Worm (Caenorhabditis elegans): ENCODE data around the gene Y43F8B.28.
A peak's percentile ranks its signal among the peaks of the same experiment; 100 is the strongest.

Y43F8B.28 gene

DNA sequence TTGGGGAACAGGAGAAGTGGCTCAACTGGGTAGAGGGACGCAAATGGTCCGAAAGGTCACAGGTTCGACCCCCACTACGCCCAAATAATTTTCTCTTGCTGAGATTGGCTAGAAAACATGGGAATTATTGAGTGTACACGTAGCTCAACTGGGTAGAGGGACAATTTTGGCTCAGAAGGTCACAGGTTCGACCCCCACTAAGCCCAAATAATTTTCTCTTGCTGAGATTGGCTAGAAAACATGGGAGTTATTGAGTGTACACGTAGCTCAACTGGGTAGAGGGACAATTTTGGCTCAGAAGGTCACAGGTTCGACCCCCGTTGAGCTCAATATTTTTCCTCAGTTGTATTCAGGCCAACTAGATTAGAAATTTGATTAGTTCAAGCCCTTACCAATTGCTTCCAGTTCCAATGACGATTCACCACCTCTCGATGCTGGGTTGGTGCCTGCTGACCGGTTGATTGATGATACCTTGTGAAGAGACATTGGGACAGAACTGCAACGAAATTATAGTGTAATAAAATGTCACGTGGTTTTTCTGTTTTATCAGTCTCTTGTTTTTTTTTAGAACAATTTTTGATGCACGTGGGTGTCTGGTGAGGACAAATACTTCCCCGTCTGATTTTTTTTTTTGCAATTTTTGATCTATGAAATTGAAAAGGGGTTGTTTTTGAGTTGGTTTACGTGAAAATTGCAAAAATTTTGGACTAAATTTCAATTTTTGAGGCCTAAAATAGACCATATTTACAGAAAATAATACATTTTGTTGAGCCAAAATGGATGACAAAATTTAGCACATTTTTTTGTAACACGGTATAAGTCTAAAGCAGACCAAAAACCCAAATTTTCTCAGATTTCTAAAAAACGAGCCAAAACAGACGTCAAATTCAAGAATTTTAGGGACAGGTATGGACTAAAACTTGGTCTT lies 36.5 kb downstream of the Y43F8B.28 start:
- TF ChIP-seq lsy-2 (tag; optimal IDR thresholded peaks at IDR 0.05) (peak in 1 of 2 experiments; percentile 32), D1046.2 (GFP tag; IDR thresholded peaks at IDR 0.05) (no peak), attf-4 (tag; optimal IDR thresholded peaks at IDR 0.05) (no peak), nhr-6 (tag; optimal IDR thresholded peaks at IDR 0.05) (no peak), daf-8 (GFP tag; IDR thresholded peaks at IDR 0.05) (no peak), saeg-2 (GFP tag; IDR thresholded peaks at IDR 0.05) (peak; percentile 41; the same call in 1 of the 2 replicates), F26F4.8 (GFP tag; conservative IDR thresholded peaks at IDR 0.05) (0 out of 2 replicates have a peak, but pooled peaks have one; percentile 2), F10B5.3 (tag; optimal IDR thresholded peaks at IDR 0.05) (no peak), mdl-1 (tag; optimal IDR thresholded peaks at IDR 0.05) (peak; percentile 46 to 76), ctbp-1 (GFP tag; IDR thresholded peaks at IDR 0.05) (0 out of 2 replicates have a peak, but pooled peaks have one; percentile 45), madf-5 (GFP tag; IDR thresholded peaks at IDR 0.05) (no peak), spr-1 (tag; optimal IDR thresholded peaks at IDR 0.05) (peak; percentile 42), duxl-1 (tag; optimal IDR thresholded peaks at IDR 0.05; ENCODE audit: poor library complexity) (no peak), zag-1 (tag; optimal IDR thresholded peaks at IDR 0.05) (no peak), zfp-3 (GFP tag; conservative IDR thresholded peaks at IDR 0.05) (0 out of 2 replicates have a peak, but pooled peaks have one; percentile 56), madf-9 (GFP tag; conservative IDR thresholded peaks at IDR 0.05) (peak; percentile 55; the same call in 1 of the 2 replicates), Y48G9A.11 (GFP tag; IDR thresholded peaks at IDR 0.05) (0 out of 2 replicates have a peak, but pooled peaks have one; percentile 34), mdt-29 (GFP tag; IDR thresholded peaks at IDR 0.05) (0 out of 2 replicates have a peak, but pooled peaks have one; percentile 35), vab-7 (GFP tag; IDR thresholded peaks at IDR 0.05) (0 out of 2 replicates have a peak, but pooled peaks have one; percentile 4), ceh-32 (tag; optimal IDR thresholded peaks at IDR 0.05; ENCODE audit: poor library complexity) (no peak), ces-1 (GFP tag; optimal IDR thresholded peaks at IDR 0.05) (no peak), lim-7 (GFP tag; IDR thresholded peaks at IDR 0.05) (0 out of 2 replicates have a peak, but pooled peaks have one; percentile 40), nhr-28 (tag; optimal IDR thresholded peaks at IDR 0.05) (peak; percentile 37), mxl-2 (GFP tag; conservative IDR thresholded peaks at IDR 0.05) (no peak), daf-16 (GFP tag; optimal IDR thresholded peaks at IDR 0.05) (no peak), daf-16 (tag; optimal IDR thresholded peaks at IDR 0.05) (peak; percentile 23), dpl-1 (GFP tag; optimal IDR thresholded peaks at IDR 0.05) (no peak), unc-130 (GFP tag; optimal IDR thresholded peaks at IDR 0.05) (no peak), egl-43 (GFP tag; IDR thresholded peaks at IDR 0.05) (peak; percentile 81), egl-27 (tag; optimal IDR thresholded peaks at IDR 0.05) (no peak), aha-1 (tag) (peak; percentile 94), sdz-12 (GFP tag; optimal IDR thresholded peaks at IDR 0.05) (no peak), ZK546.5 (tag; optimal IDR thresholded peaks at IDR 0.05) (no peak), Y105C5A.15 (GFP tag; IDR thresholded peaks at IDR 0.05) (no peak), hlh-11 (tag; optimal IDR thresholded peaks at IDR 0.05) (peak; percentile 43), ceh-20 (GFP tag; IDR thresholded peaks at IDR 0.05) (peak; percentile 70), unc-62 (GFP tag; optimal IDR thresholded peaks at IDR 0.05 in 1 of 2) (peak in 1 of 2 experiments; percentile 93), unc-62 (tag; optimal IDR thresholded peaks at IDR 0.05) (no peak), T26A8.4 (GFP tag; IDR thresholded peaks at IDR 0.05) (peak; percentile 77), arid-1 (GFP tag; conservative IDR thresholded peaks at IDR 0.05) (peak; percentile 35; the same call in 1 of the 2 replicates), zfp-2 (tag; optimal IDR thresholded peaks at IDR 0.05) (no peak), lin-38 (GFP tag; IDR thresholded peaks at IDR 0.05) (peak; percentile 64), mxl-3 (GFP tag; optimal IDR thresholded peaks at IDR 0.05) (no peak), Y75B8A.6 (GFP tag; IDR thresholded peaks at IDR 0.05) (no peak), nhr-48 (tag; optimal IDR thresholded peaks at IDR 0.05) (peak; percentile 15), zip-11 (GFP tag; IDR thresholded peaks at IDR 0.05) (no peak), hmg-1.1 (GFP tag; IDR thresholded peaks at IDR 0.05) (peak; percentile 45; the same call in 1 of the 2 replicates), hif-1 (tag; optimal IDR thresholded peaks at IDR 0.05) (peak in 1 of 2 experiments; percentile 57)

Measured in whole organism, L4 larva.